Fruit fly (Drosophila melanogaster) whole organism, wandering third instar larva: ENCODE results near the gene CG7227.

Source experiments
- Abd-B ChIP-seq: fragments of >200 bp; optimal IDR thresholded peaks from 2 replicates; lab custom pipeline; 2017; ENCODE audit warnings: missing biosample characterization, missing genetic modification characterization
- Dfd ChIP-seq: fragments of >200 bp; optimal IDR thresholded peaks from 2 replicates; lab custom pipeline; 2017; ENCODE audit warnings: missing biosample characterization, missing genetic modification characterization
- Hnf4 ChIP-seq: fragments of 200-800 bp; sonication (Bioruptor generic); optimal IDR thresholded peaks from 2 replicates; lab custom pipeline; 2016; ENCODE audit warnings: missing biosample characterization, mild to moderate bottlenecking, missing genetic modification characterization
- Jra ChIP-seq: sonication (Bioruptor generic); optimal IDR thresholded peaks from 2 replicates; lab custom pipeline; 2016; ENCODE audit warnings: missing biosample characterization, missing genetic modification characterization
- Mio ChIP-seq: sonication (Bioruptor generic); optimal IDR thresholded peaks from 2 replicates; lab custom pipeline; 2016; ENCODE audit warnings: missing biosample characterization, missing genetic modification characterization
- Myc ChIP-seq: fragments of >200 bp; optimal IDR thresholded peaks from 2 replicates; lab custom pipeline; 2017
- Rel ChIP-seq, 2 experiments: fragments of 200-800 bp; sonication (Bioruptor generic) in 1 of 2; optimal IDR thresholded peaks; 2 replicates in 1 of 2; 3 replicates in 1 of 2; lab custom pipeline; 2016 to 2019; ENCODE audit warnings: mild to moderate bottlenecking in 2 of 2, missing biosample characterization in 2 of 2, missing genetic modification characterization in 2 of 2, moderate library complexity in 1 of 2
- Sp1 ChIP-seq: fragments of 200-800 bp; sonication (Bioruptor generic); optimal IDR thresholded peaks from 3 replicates; lab custom pipeline; 2019; ENCODE audit warnings: missing biosample characterization, mild to moderate bottlenecking, missing genetic modification characterization, moderate library complexity
- foxo ChIP-seq, 2 experiments: fragments of 200-800 bp; sonication (Bioruptor generic); optimal IDR thresholded peaks; 2 replicates in 1 of 2; 3 replicates in 1 of 2; lab custom pipeline; 2016 to 2017; ENCODE audit warnings: missing biosample characterization in 2 of 2, missing genetic modification characterization in 2 of 2
- pan ChIP-seq: fragments of >200 bp; optimal IDR thresholded peaks from 2 replicates; lab custom pipeline; 2017
- sage ChIP-seq: fragments of 200-800 bp; sonication (Bioruptor generic); optimal IDR thresholded peaks from 2 replicates; lab custom pipeline; 2016; ENCODE audit warnings: missing biosample characterization, mild to moderate bottlenecking, missing genetic modification characterization
- usp ChIP-seq: fragments of >200 bp; optimal IDR thresholded peaks from 2 replicates; lab custom pipeline; 2017; ENCODE audit warnings: missing biosample characterization, missing genetic modification characterization

- TF ChIP-seq usp (GFP tag; lab: Kevin White, UChicago) (no peak), pan (no peak), Abd-B (GFP tag; lab: Kevin White, UChicago) (no peak), sage (GFP tag; lab: Kevin White, UChicago) (no peak), Myc (lab: Kevin White, UChicago) (no peak), Hnf4 (no peak), Rel (GFP tag; optimal IDR thresholded peaks at IDR 0.05; lab: Kevin White, UChicago) (no peak), Rel (tag; optimal IDR thresholded peaks at IDR 0.05; lab: Kevin White, UChicago) (no peak), Dfd (GFP tag; lab: Kevin White, UChicago) (no peak), Sp1 (no peak), Mio (no peak), foxo (GFP tag; optimal IDR thresholded peaks at IDR 0.05; lab: Kevin White, UChicago) (no peak), Jra (no peak)
Measured at dm6 chr2L:7997290-7998079, 466 bp downstream of the CG7227 start.
